Fruit fly (Drosophila melanogaster) whole organism: ENCODE data around the gene mRpL50.

Experiments used
- CG8478 ChIP-seq: fragments of >200 bp; optimal IDR thresholded peaks from 2 replicates; lab custom pipeline; 2018; ENCODE audit warnings: inconsistent platforms
- Dll ChIP-seq: fragments of >200 bp; optimal IDR thresholded peaks from 2 replicates; lab custom pipeline; 2017
- EcR ChIP-seq, 2 experiments: fragments of >200 bp; optimal IDR thresholded peaks; 2 replicates each; lab custom pipeline; 2017; ENCODE audit warnings: missing biosample characterization in 2 of 2, missing genetic modification characterization in 2 of 2, missing genetic modification reagents in 2 of 2
- pan ChIP-seq: fragments of >200 bp; optimal IDR thresholded peaks from 2 replicates; lab custom pipeline; 2017
- psq ChIP-seq: fragments of >200 bp; optimal IDR thresholded peaks from 2 replicates; lab custom pipeline; 2017
- usp ChIP-seq: fragments of >200 bp; optimal IDR thresholded peaks from 2 replicates; lab custom pipeline; 2017; ENCODE audit warnings: missing biosample characterization, missing genetic modification characterization, mixed read lengths

Gene mRpL50

dm6 chr3L:7234212-7234611, 9.5 kb downstream of the mRpL50 start, which contains the start of gene CG14826:
CG14826 (plus strand) TSS chr3L:7234512.
- TF ChIP-seq usp (GFP tag; lab: Kevin White, UChicago) (no peak), EcR (GFP tag; optimal IDR thresholded peaks at IDR 0.05; lab: Kevin White, UChicago) (no peak), pan (lab: Kevin White, UChicago) (no peak), psq (lab: Kevin White, UChicago) (no peak), Dll (no peak), CG8478 (lab: Kevin White, UChicago) (no peak)
